Worm (Caenorhabditis elegans) whole organism, late embryonic: ENCODE results near the gene ifc-1.

ENCODE experiments used
- ama-1 ChIP-seq: fragments of 150-350 bp; optimal IDR thresholded peaks from 2 replicates; lab custom pipeline; 2014
- ceh-22 ChIP-seq: sonication (generic microtip); optimal IDR thresholded peaks from 2 replicates; lab custom pipeline; 2017; ENCODE audit warnings: missing biosample characterization, missing genetic modification characterization
- elt-4 ChIP-seq: sonication (generic microtip); optimal IDR thresholded peaks from 2 replicates; lab custom pipeline; 2016; ENCODE audit warnings: missing genetic modification characterization, missing compliant biosample characterization
- pha-4 ChIP-seq: fragments of 150-350 bp; optimal IDR thresholded peaks from 2 replicates; lab custom pipeline; 2018; ENCODE audit warnings: missing biosample characterization, missing genetic modification reagents, missing genetic modification characterization
- pqm-1 ChIP-seq: sonication (generic microtip); optimal IDR thresholded peaks from 2 replicates; lab custom pipeline; 2016; ENCODE audit warnings: missing genetic modification characterization, missing compliant biosample characterization
- tbx-2 ChIP-seq: sonication (generic microtip); optimal IDR thresholded peaks from 2 replicates; lab custom pipeline; 2016; ENCODE audit warnings: missing genetic modification characterization, missing compliant biosample characterization

- no peak for TF ChIP-seq ama-1 (lab: Kevin White, UChicago)
- no peak for TF ChIP-seq elt-4 (tag; lab: Kevin White, UChicago)
- no peak for TF ChIP-seq pqm-1 (tag; lab: Kevin White, UChicago)
- no peak for TF ChIP-seq tbx-2 (tag; lab: Kevin White, UChicago)
- TF ChIP-seq pha-4 (tag; lab: Kevin White, UChicago): no peak
- TF ChIP-seq ceh-22: no peak
Measured at ce11 chrV:2883097-2883496, 1.9 kb downstream of the ifc-1 start.
